Worm (Caenorhabditis elegans) whole organism, L3 larva: ENCODE measurements around the gene vps-22.

Experiments used
- aly-2 ChIP-seq: fragments of 150-350 bp; optimal IDR thresholded peaks from 2 replicates; lab custom pipeline; 2014; ENCODE audit warnings: missing biosample characterization, missing genetic modification characterization
- ceh-9 ChIP-seq: sonication (generic microtip); optimal IDR thresholded peaks from 2 replicates; lab custom pipeline; 2018; ENCODE audit warnings: missing biosample characterization, missing genetic modification characterization
- elt-3 ChIP-seq, 3 experiments: fragments of 150-350 bp in 1 of 3; sonication (generic microtip) in 2 of 3; optimal IDR thresholded peaks; 2 replicates in 2 of 3; 4 replicates in 1 of 3; lab custom pipeline; 2014 to 2017; ENCODE audit warnings: missing biosample characterization in 3 of 3, missing genetic modification characterization in 3 of 3
- fos-1 ChIP-seq: fragments of 150-350 bp; optimal IDR thresholded peaks from 2 replicates; lab custom pipeline; 2014; ENCODE audit warnings: missing biosample characterization, missing genetic modification characterization
- hmg-11 ChIP-seq: sonication (generic microtip); optimal IDR thresholded peaks from 2 replicates; lab custom pipeline; 2016; ENCODE audit warnings: missing genetic modification characterization, missing compliant biosample characterization
- lsy-12 ChIP-seq: sonication (generic microtip); optimal IDR thresholded peaks from 2 replicates; lab custom pipeline; 2016; ENCODE audit warnings: mild to moderate bottlenecking, missing genetic modification characterization, missing compliant biosample characterization
- nhr-11 ChIP-seq: fragments of 150-350 bp; optimal IDR thresholded peaks from 2 replicates; lab custom pipeline; 2014; ENCODE audit warnings: missing biosample characterization, missing genetic modification characterization
- nhr-76 ChIP-seq: fragments of 150-350 bp; sonication (generic microtip); optimal IDR thresholded peaks from 5 replicates; lab custom pipeline; 2014; ENCODE audit warnings: missing biosample characterization, missing genetic modification characterization
- nhr-77 ChIP-seq: fragments of 150-350 bp; optimal IDR thresholded peaks from 2 replicates; lab custom pipeline; 2014; ENCODE audit warnings: missing biosample characterization, missing genetic modification characterization
- pha-4 ChIP-seq: fragments of 150-350 bp; optimal IDR thresholded peaks from 2 replicates; lab custom pipeline; 2014; ENCODE audit warnings: missing biosample characterization, missing genetic modification reagents, missing genetic modification characterization
- snpc-4 ChIP-seq: fragments of 150-350 bp; optimal IDR thresholded peaks from 2 replicates; lab custom pipeline; 2014; ENCODE audit warnings: missing biosample characterization, missing genetic modification characterization
- unc-62 ChIP-seq: fragments of 150-350 bp; sonication (generic microtip); optimal IDR thresholded peaks from 4 replicates; lab custom pipeline; 2014; ENCODE audit warnings: missing biosample characterization, missing genetic modification reagents, missing genetic modification characterization
- zag-1 ChIP-seq: fragments of 150-350 bp; optimal IDR thresholded peaks from 2 replicates; lab custom pipeline; 2014; ENCODE audit warnings: missing biosample characterization, missing genetic modification characterization
- ztf-4 ChIP-seq: fragments of 150-350 bp; optimal IDR thresholded peaks from 2 replicates; lab custom pipeline; 2014; ENCODE audit warnings: missing biosample characterization, missing genetic modification characterization

- TF ChIP-seq ceh-9 (tag; lab: Kevin White, UChicago), result no peak
- TF ChIP-seq nhr-11 (tag; lab: Kevin White, UChicago), result no peak
- no peak for TF ChIP-seq snpc-4 (tag; lab: Kevin White, UChicago)
- TF ChIP-seq lsy-12 (tag; lab: Kevin White, UChicago), result no peak
- TF ChIP-seq elt-3 (tag; optimal IDR thresholded peaks at IDR 0.05; lab: Kevin White, UChicago), result no peak
- no peak for TF ChIP-seq unc-62 (GFP tag; lab: Kevin White, UChicago)
- no peak for TF ChIP-seq nhr-77 (tag; lab: Kevin White, UChicago)
- TF ChIP-seq nhr-76, result no peak
- no peak for TF ChIP-seq zag-1 (tag; lab: Kevin White, UChicago)
- no peak for TF ChIP-seq hmg-11 (tag; lab: Kevin White, UChicago)
- no peak for TF ChIP-seq fos-1
- TF ChIP-seq ztf-4 (tag; lab: Kevin White, UChicago), result no peak
- no peak for TF ChIP-seq pha-4 (tag; lab: Kevin White, UChicago)
- no peak for TF ChIP-seq aly-2 (tag; lab: Kevin White, UChicago)
Observed at ce11 chrIII:5002231-5002630, 39.9 kb upstream of the vps-22 start, which contains the start of gene R144.10.
